Fruit fly (Drosophila melanogaster): ENCODE data around the gene Sid.

Sid gene

DNA sequence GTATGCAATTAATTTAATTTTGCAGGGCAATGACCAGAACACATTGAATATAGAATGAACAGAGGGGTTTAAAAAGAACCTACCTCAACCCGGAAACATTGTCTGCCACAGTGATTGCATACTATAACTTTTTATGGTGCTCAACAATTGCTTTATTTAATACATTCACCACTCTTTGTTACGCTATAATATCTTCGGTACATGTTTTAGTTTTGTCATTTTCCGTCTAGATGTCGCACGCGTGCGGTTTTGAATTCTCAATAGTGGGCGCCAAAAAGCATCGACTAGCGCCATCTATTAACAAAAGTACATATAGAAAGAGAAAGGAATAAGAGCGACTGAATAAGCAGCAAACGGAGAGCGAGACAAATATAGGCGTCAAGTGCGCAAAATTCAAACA is 1.6 kb downstream of the Sid start (continued):
- peak; percentile 63 for TF ChIP-seq Usf (GFP tag; optimal IDR thresholded peaks at IDR 0.05)
- TF ChIP-seq CG12744 (GFP tag; optimal IDR thresholded peaks at IDR 0.05): peak; percentile 81
- no peak for TF ChIP-seq Doc3 (GFP tag; IDR thresholded peaks at IDR 0.05; ENCODE audit: partially characterized antibody)
- peak; percentile 52 for TF ChIP-seq schlank (tag; optimal IDR thresholded peaks at IDR 0.05)
- TF ChIP-seq odd (GFP tag; optimal IDR thresholded peaks at IDR 0.05): no peak
- peak; percentile 85 for TF ChIP-seq CG4820 (GFP tag; optimal IDR thresholded peaks at IDR 0.05)
- TF ChIP-seq fd102C (GFP tag; optimal IDR thresholded peaks at IDR 0.05): peak; percentile 78
- no peak for TF ChIP-seq CG15479 (GFP tag; optimal IDR thresholded peaks at IDR 0.05)
- TF ChIP-seq Oli (tag; optimal IDR thresholded peaks at IDR 0.05): peak; percentile 74
- TF ChIP-seq CoRest (tag; optimal IDR thresholded peaks at IDR 0.05): peak; percentile 84
- TF ChIP-seq da (GFP tag; optimal IDR thresholded peaks at IDR 0.05): peak; percentile 80
- no peak for TF ChIP-seq CG1529 (GFP tag; optimal IDR thresholded peaks at IDR 0.05)
- TF ChIP-seq hkb (optimal IDR thresholded peaks at IDR 0.05): no peak
- TF ChIP-seq hkb (GFP tag; IDR thresholded peaks at IDR 0.05): peak; percentile 79
- TF ChIP-seq trh (GFP tag; optimal IDR thresholded peaks at IDR 0.05): peak; percentile 60
- no peak for TF ChIP-seq lov (optimal IDR thresholded peaks at IDR 0.05)
- peak; percentile 88 for TF ChIP-seq lov (GFP tag; IDR thresholded peaks at IDR 0.05)
- no peak for TF ChIP-seq Lim3 (GFP tag; IDR thresholded peaks at IDR 0.05)
- peak; percentile 99 for TF ChIP-seq E2f2 (GFP tag; IDR thresholded peaks at IDR 0.05)
- TF ChIP-seq Fer1 (GFP tag; optimal IDR thresholded peaks at IDR 0.05): no peak
- TF ChIP-seq CG17802 (tag; optimal IDR thresholded peaks at IDR 0.05): peak; percentile 86
- TF ChIP-seq dmrt99B (tag; optimal IDR thresholded peaks at IDR 0.05): peak; percentile 68
- TF ChIP-seq nerfin-1 (tag; optimal IDR thresholded peaks at IDR 0.05): peak; percentile 59
- TF ChIP-seq gcm2 (GFP tag; optimal IDR thresholded peaks at IDR 0.05): peak; percentile 24
- peak; percentile 78 for TF ChIP-seq CG6175 (GFP tag; IDR thresholded peaks at IDR 0.05)
- TF ChIP-seq chn (GFP tag; optimal IDR thresholded peaks at IDR 0.05): peak; percentile 87
- TF ChIP-seq az2 (GFP tag; optimal IDR thresholded peaks at IDR 0.05): peak; percentile 92
- TF ChIP-seq phol (tag; optimal IDR thresholded peaks at IDR 0.05): peak; percentile 76
- TF ChIP-seq CG5180 (GFP tag; optimal IDR thresholded peaks at IDR 0.05): peak; percentile 52
- peak; percentile 71 for TF ChIP-seq Nf-YA (GFP tag; IDR thresholded peaks at IDR 0.05)
- TF ChIP-seq CG2712 (tag; optimal IDR thresholded peaks at IDR 0.05): peak; percentile 80
- TF ChIP-seq p53 (GFP tag; optimal IDR thresholded peaks at IDR 0.05): peak; percentile 88
- TF ChIP-seq NC2β (GFP tag; optimal IDR thresholded peaks at IDR 0.05): peak; percentile 93
- TF ChIP-seq dm (GFP tag; optimal IDR thresholded peaks at IDR 0.05): peak; percentile 72
- TF ChIP-seq E2f1 (GFP tag; IDR thresholded peaks at IDR 0.05): peak; percentile 80
- TF ChIP-seq Dfd (GFP tag; optimal IDR thresholded peaks at IDR 0.05): no peak
- TF ChIP-seq knrl (GFP tag; IDR thresholded peaks at IDR 0.05; ENCODE audit: partially characterized antibody): peak; percentile 46; the same call in 1 of the 3 replicates
- peak; percentile 99 for TF ChIP-seq Dp (GFP tag; optimal IDR thresholded peaks at IDR 0.05)
- peak; percentile 85 for TF ChIP-seq CG31365 (tag; optimal IDR thresholded peaks at IDR 0.05)
- TF ChIP-seq Drgx (GFP tag; IDR thresholded peaks at IDR 0.05): peak; percentile 57
- peak; percentile 86 for TF ChIP-seq Aef1 (GFP tag; IDR thresholded peaks at IDR 0.05)
- TF ChIP-seq lilli (GFP tag; optimal IDR thresholded peaks at IDR 0.05): peak; percentile 89
- peak; percentile 81 for TF ChIP-seq btn (GFP tag; optimal IDR thresholded peaks at IDR 0.05)
- no peak for TF ChIP-seq CG13287 (GFP tag; IDR thresholded peaks at IDR 0.05; ENCODE audit: partially characterized antibody)
- TF ChIP-seq unc-4 (GFP tag; IDR thresholded peaks at IDR 0.05; ENCODE audit: partially characterized antibody): no peak
- TF ChIP-seq CG1024 (GFP tag; IDR thresholded peaks at IDR 0.05): peak; percentile 88
- TF ChIP-seq CG10979 (tag; optimal IDR thresholded peaks at IDR 0.05): no peak
- TF ChIP-seq CG14050 (GFP tag; IDR thresholded peaks at IDR 0.05): peak; percentile 53; the same call in 2 of the 3 replicates
- TF ChIP-seq Dek (tag; optimal IDR thresholded peaks at IDR 0.05): peak; percentile 73
- TF ChIP-seq CG11695 (GFP tag; IDR thresholded peaks at IDR 0.05): peak; percentile 47; the same call in 2 of the 3 replicates
- TF ChIP-seq CG7963 (GFP tag; IDR thresholded peaks at IDR 0.05; ENCODE audit: partially characterized antibody): no peak
